Fruit fly (Drosophila melanogaster): ENCODE measurements around the gene CG42359.
A peak's percentile ranks its signal among the peaks of the same experiment; 100 is the strongest.

CG42359 gene

DNA sequence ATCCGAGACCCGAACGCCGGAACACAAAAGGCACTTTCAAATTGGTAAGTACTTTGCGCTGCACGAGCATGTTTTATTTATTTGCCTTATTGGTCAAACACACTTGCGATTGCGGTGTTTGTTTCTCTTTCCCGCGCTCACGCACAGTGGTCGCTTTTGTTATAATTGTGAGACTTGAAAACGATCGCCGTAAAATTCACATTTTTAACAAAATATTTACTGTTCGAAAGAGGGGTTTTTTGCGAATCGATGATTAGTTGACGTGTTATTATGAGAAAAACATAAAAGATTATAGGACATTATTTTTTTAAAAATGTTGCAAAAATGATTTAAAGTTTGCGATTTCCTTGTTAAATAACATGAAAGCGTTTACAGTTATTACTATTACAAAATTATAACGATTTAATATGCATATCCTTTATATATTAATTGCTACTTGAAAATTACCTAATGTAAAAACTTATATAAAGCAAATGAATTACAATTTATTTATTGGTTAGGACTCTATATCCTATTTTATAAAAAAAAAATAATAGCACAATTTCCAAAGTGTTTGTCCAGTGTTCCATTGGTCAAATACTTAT lies 2.9 kb upstream of the CG42359 start (continued):
- no peak for TF ChIP-seq cato (GFP tag; optimal IDR thresholded peaks at IDR 0.05; ENCODE audit: borderline replicate concordance)
- peak; percentile 51 for TF ChIP-seq Chrac-16 (GFP tag; optimal IDR thresholded peaks at IDR 0.05)
- no peak for TF ChIP-seq chm (GFP tag; IDR thresholded peaks at IDR 0.05)
- TF ChIP-seq trem (tag; optimal IDR thresholded peaks at IDR 0.05) = no peak
- no peak for TF ChIP-seq klu (GFP tag; IDR thresholded peaks at IDR 0.05)
- no peak for TF ChIP-seq ssp (GFP tag; IDR thresholded peaks at IDR 0.05)
- peak; percentile 47; the same call in 1 of the 2 replicates for TF ChIP-seq vvl (GFP tag; IDR thresholded peaks at IDR 0.05)
- peak; percentile 62 for TF ChIP-seq dmrt99B (tag; optimal IDR thresholded peaks at IDR 0.05)
- TF ChIP-seq E2f2 (GFP tag; IDR thresholded peaks at IDR 0.05) = peak; percentile 10; the same call in 1 of the 2 replicates
- no peak for TF ChIP-seq ab (GFP tag; optimal IDR thresholded peaks at IDR 0.05)
- TF ChIP-seq tna (GFP tag; IDR thresholded peaks at IDR 0.05; ENCODE audit: partially characterized antibody) = no peak
- no peak for TF ChIP-seq hkb (optimal IDR thresholded peaks at IDR 0.05)
- 0 out of 2 replicates have a peak, but pooled peaks have one; percentile 36 for TF ChIP-seq hkb (GFP tag; IDR thresholded peaks at IDR 0.05)
- peak; percentile 87 for TF ChIP-seq CG4707 (GFP tag; optimal IDR thresholded peaks at IDR 0.05)
- TF ChIP-seq sisA (GFP tag; IDR thresholded peaks at IDR 0.05) = no peak
- TF ChIP-seq MTF-1 (GFP tag; optimal IDR thresholded peaks at IDR 0.05; ENCODE audit: borderline replicate concordance) = peak; percentile 18
- no peak for TF ChIP-seq Kr (GFP tag; optimal IDR thresholded peaks at IDR 0.05)
- no peak for TF ChIP-seq ken (GFP tag; IDR thresholded peaks at IDR 0.05)
- peak; percentile 47 for TF ChIP-seq CG2712 (tag; optimal IDR thresholded peaks at IDR 0.05)
- no peak for TF ChIP-seq bbx (GFP tag; IDR thresholded peaks at IDR 0.05; ENCODE audit: partially characterized antibody)
- no peak for TF ChIP-seq CG7357 (GFP tag; IDR thresholded peaks at IDR 0.05)
- TF ChIP-seq stc (GFP tag; IDR thresholded peaks at IDR 0.05) = peak; percentile 49; the same call in 1 of the 2 replicates
- peak; percentile 10 for TF ChIP-seq CG33213 (GFP tag; optimal IDR thresholded peaks at IDR 0.05)
- no peak for TF ChIP-seq pfk (GFP tag; optimal IDR thresholded peaks at IDR 0.05)
- TF ChIP-seq amos (GFP tag; IDR thresholded peaks at IDR 0.05; ENCODE audit: partially characterized antibody) = no peak
- peak; percentile 12 for TF ChIP-seq tx (GFP tag; optimal IDR thresholded peaks at IDR 0.05)
- no peak for TF ChIP-seq croc (GFP tag; conservative IDR thresholded peaks at IDR 0.05)
- TF ChIP-seq HmgD (GFP tag; optimal IDR thresholded peaks at IDR 0.05) = no peak
- TF ChIP-seq shn (GFP tag; optimal IDR thresholded peaks at IDR 0.05) = peak; percentile 56
- peak; percentile 29 for TF ChIP-seq CG18764 (GFP tag; optimal IDR thresholded peaks at IDR 0.05)
- peak; percentile 53; the same call in 1 of the 3 replicates for TF ChIP-seq CG11456 (GFP tag; IDR thresholded peaks at IDR 0.05)
- no peak for TF ChIP-seq ems (GFP tag; optimal IDR thresholded peaks at IDR 0.05)
- peak; percentile 54 for TF ChIP-seq CG32532 (GFP tag; IDR thresholded peaks at IDR 0.05)
- TF ChIP-seq CG14710 (tag; optimal IDR thresholded peaks at IDR 0.05) = peak; percentile 31
- TF ChIP-seq Usf (GFP tag; optimal IDR thresholded peaks at IDR 0.05) = peak; percentile 24
- TF ChIP-seq CG4328 (GFP tag; optimal IDR thresholded peaks at IDR 0.05) = no peak
- TF ChIP-seq Myb (GFP tag; optimal IDR thresholded peaks at IDR 0.05) = no peak
- TF ChIP-seq zfh1 (GFP tag; IDR thresholded peaks at IDR 0.05) = no peak
- TF ChIP-seq CG4820 (GFP tag; optimal IDR thresholded peaks at IDR 0.05) = no peak
- TF ChIP-seq CG15601 (tag; optimal IDR thresholded peaks at IDR 0.05) = peak; percentile 6
- TF ChIP-seq sima (GFP tag; optimal IDR thresholded peaks at IDR 0.05) = no peak
- peak; percentile 55 for TF ChIP-seq Rfx (GFP tag; IDR thresholded peaks at IDR 0.05)
- TF ChIP-seq CG18262 (tag; optimal IDR thresholded peaks at IDR 0.05) = peak; percentile 58
- no peak for TF ChIP-seq CG9215 (GFP tag; IDR thresholded peaks at IDR 0.05)
- TF ChIP-seq slou (GFP tag; optimal IDR thresholded peaks at IDR 0.05) = no peak
- 0 out of 2 replicates have a peak, but pooled peaks have one; percentile 22 for TF ChIP-seq seq (GFP tag; IDR thresholded peaks at IDR 0.05)
- no peak for TF ChIP-seq abd-A (tag; optimal IDR thresholded peaks at IDR 0.05)
- TF ChIP-seq CG13894 (tag; optimal IDR thresholded peaks at IDR 0.05) = no peak
- TF ChIP-seq CG6765 (GFP tag; optimal IDR thresholded peaks at IDR 0.05) = no peak
- TF ChIP-seq toy (GFP tag; IDR thresholded peaks at IDR 0.05) = no peak
- no peak for TF ChIP-seq CG11247 (GFP tag; IDR thresholded peaks at IDR 0.05)
